Fruit fly (Drosophila melanogaster) Kc167 (cell line): ENCODE measurements around the gene mus101.

ENCODE experiments used
- Myc ChIP-seq: fragments of >200 bp; optimal IDR thresholded peaks from 2 replicates; lab custom pipeline; 2017; ENCODE audit warnings: missing external identifiers
- insv ChIP-seq: fragments of >200 bp; optimal IDR thresholded peaks from 3 replicates; lab custom pipeline; 2018; ENCODE audit warnings: missing external identifiers

DNA sequence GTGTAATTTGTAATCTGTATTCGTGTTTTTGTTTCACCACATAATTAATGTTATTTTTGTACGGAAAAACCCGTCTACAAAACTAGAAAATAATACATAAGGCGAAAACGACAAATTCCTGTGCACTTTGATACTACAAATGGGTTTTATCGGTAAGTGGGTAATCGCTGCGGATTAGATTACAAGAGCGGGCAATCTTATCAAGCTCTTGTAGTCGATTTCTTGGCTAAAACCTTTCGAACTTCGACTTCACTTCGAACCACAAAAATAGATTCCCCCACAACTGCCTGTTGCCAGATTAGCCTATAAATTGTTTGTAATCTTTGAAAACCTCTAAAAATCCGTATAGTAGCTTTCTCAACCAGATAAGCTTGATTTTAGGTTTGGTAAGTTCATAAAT is 18.9 kb downstream of the mus101 start:
- TF ChIP-seq Myc (no peak), insv (no peak)
